Worm (Caenorhabditis elegans): Measurements from ENCODE around the gene str-256.

DNA sequence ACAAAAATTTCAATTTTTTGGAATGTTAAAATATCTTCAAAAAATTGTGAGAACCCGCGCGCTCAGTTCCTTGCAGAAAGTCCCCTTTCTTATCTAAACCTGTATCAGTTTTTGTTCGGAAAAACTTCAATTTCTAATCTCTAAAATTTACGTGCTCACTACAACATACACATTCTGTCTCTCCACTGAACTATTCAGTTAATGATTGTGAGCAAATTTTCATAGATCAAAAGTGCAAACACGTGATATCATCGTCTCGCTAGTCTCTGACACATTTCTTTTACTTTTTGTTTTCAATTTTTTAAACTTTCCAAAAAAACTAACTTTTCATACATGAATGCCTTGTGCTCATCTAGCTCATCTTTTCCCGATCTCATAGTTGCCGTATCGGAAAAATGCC, 41.7 kb downstream of the str-256 start, which contains the start of gene nhr-203:
- no peak for TF ChIP-seq ZK546.5 (tag; optimal IDR thresholded peaks at IDR 0.05)
- TF ChIP-seq fos-1 (tag; optimal IDR thresholded peaks at IDR 0.05), result no peak
- TF ChIP-seq pqm-1 (tag; optimal IDR thresholded peaks at IDR 0.05), result peak; percentile 97
- no peak for TF ChIP-seq egl-27 (tag; optimal IDR thresholded peaks at IDR 0.05)
- TF ChIP-seq jun-1 (tag; optimal IDR thresholded peaks at IDR 0.05), result no peak
- no peak for TF ChIP-seq nhr-77 (tag; optimal IDR thresholded peaks at IDR 0.05)
- TF ChIP-seq ztf-4 (tag; optimal IDR thresholded peaks at IDR 0.05), result no peak

Measured in whole organism, L3 larva.